Fruit fly (Drosophila melanogaster) whole organism, prepupa: ENCODE data around the gene CG46308.
A peak's percentile ranks its signal among the peaks of the same experiment; 100 is the strongest.

Experiments used
- CG10631 ChIP-seq: fragments of 200-800 bp; sonication (Bioruptor generic); optimal IDR thresholded peaks from 2 replicates; lab custom pipeline; 2016; ENCODE audit warnings: missing biosample characterization, missing genetic modification characterization
- CG10669 ChIP-seq: fragments of 200-800 bp; sonication (Bioruptor generic); optimal IDR thresholded peaks from 3 replicates; lab custom pipeline; 2018; ENCODE audit warnings: missing biosample characterization, mild to moderate bottlenecking, missing genetic modification characterization, moderate library complexity
- CG11762 ChIP-seq: fragments of 200-800 bp; sonication (Bioruptor generic); optimal IDR thresholded peaks from 3 replicates; lab custom pipeline; 2016; ENCODE audit warnings: missing biosample characterization, missing genetic modification characterization; ENCODE audit not compliant: insufficient read depth
- CG15336 ChIP-seq: fragments of 200-800 bp; sonication (Bioruptor generic); IDR thresholded peaks from 2 replicates; pipeline ENCODE4 v1.3.6; 2022; ENCODE audit warnings: missing biosample characterization, missing genetic modification characterization
- CG31627 ChIP-seq: fragments of 200-800 bp; sonication (Bioruptor generic); optimal IDR thresholded peaks from 3 replicates; lab custom pipeline; 2016; ENCODE audit warnings: missing biosample characterization, missing genetic modification characterization
- CG32006 ChIP-seq: fragments of 200-800 bp; sonication (Bioruptor generic); optimal IDR thresholded peaks from 3 replicates; lab custom pipeline; 2017; ENCODE audit warnings: missing biosample characterization, mild to moderate bottlenecking, missing genetic modification characterization
- CG3919 ChIP-seq: fragments of 200-800 bp; sonication (Bioruptor generic); optimal IDR thresholded peaks from 3 replicates; lab custom pipeline; 2016; ENCODE audit warnings: missing biosample characterization, missing genetic modification characterization
- CG4318 ChIP-seq: fragments of 200-800 bp; sonication (Bioruptor generic); optimal IDR thresholded peaks from 3 replicates; lab custom pipeline; 2017; ENCODE audit warnings: missing biosample characterization, mild to moderate bottlenecking, missing genetic modification characterization
- CG6163 ChIP-seq: fragments of 200-800 bp; sonication (Bioruptor generic); IDR thresholded peaks from 3 replicates; pipeline ENCODE4 v1.3.6; 2022; ENCODE audit warnings: missing biosample characterization, missing genetic modification characterization
- CG6792 ChIP-seq: fragments of 200-800 bp; sonication (Bioruptor generic); optimal IDR thresholded peaks from 3 replicates; lab custom pipeline; 2016; ENCODE audit warnings: missing biosample characterization, missing genetic modification characterization
- CG8119 ChIP-seq: fragments of 200-800 bp; sonication (Bioruptor generic); IDR thresholded peaks from 3 replicates; pipeline ENCODE4 v1.3.6; 2022; ENCODE audit warnings: missing biosample characterization, missing genetic modification characterization
- CG8319 ChIP-seq: fragments of 200-800 bp; sonication (Bioruptor generic); optimal IDR thresholded peaks from 3 replicates; lab custom pipeline; 2016; ENCODE audit warnings: missing biosample characterization, missing genetic modification characterization
- CG9139 ChIP-seq: fragments of 200-800 bp; sonication (Bioruptor generic); optimal IDR thresholded peaks from 3 replicates; lab custom pipeline; 2017; ENCODE audit warnings: missing biosample characterization, mild to moderate bottlenecking, missing genetic modification characterization
- Eip93F ChIP-seq: fragments of 200-800 bp; sonication (Bioruptor generic); optimal IDR thresholded peaks from 2 replicates; lab custom pipeline; 2016; ENCODE audit warnings: missing biosample characterization, mild to moderate bottlenecking, missing genetic modification characterization
- Ets21C ChIP-seq: fragments of 200-800 bp; sonication (Bioruptor generic); optimal IDR thresholded peaks from 3 replicates; lab custom pipeline; 2016; ENCODE audit warnings: missing biosample characterization, missing genetic modification characterization
- Hr38 ChIP-seq: sonication (Bioruptor generic); optimal IDR thresholded peaks from 2 replicates; lab custom pipeline; 2016; ENCODE audit warnings: missing biosample characterization, missing genetic modification characterization
- Hr39 ChIP-seq: fragments of 200-800 bp; sonication (Bioruptor generic); optimal IDR thresholded peaks from 2 replicates; lab custom pipeline; 2016; ENCODE audit warnings: missing biosample characterization, missing genetic modification characterization
- Hr4 ChIP-seq: fragments of 200-800 bp; sonication (Bioruptor generic); optimal IDR thresholded peaks from 3 replicates; lab custom pipeline; 2016; ENCODE audit warnings: missing biosample characterization, missing genetic modification characterization
- Lpt ChIP-seq: fragments of 200-800 bp; sonication (Bioruptor generic); optimal IDR thresholded peaks from 3 replicates; lab custom pipeline; 2016; ENCODE audit warnings: missing biosample characterization, missing genetic modification characterization
- OdsH ChIP-seq: fragments of 200-800 bp; sonication (Bioruptor generic); optimal IDR thresholded peaks from 3 replicates; lab custom pipeline; 2016; ENCODE audit warnings: missing biosample characterization, missing genetic modification characterization
- Sox102F ChIP-seq: fragments of 200-800 bp; sonication (Bioruptor generic); optimal IDR thresholded peaks from 2 replicates; lab custom pipeline; 2016; ENCODE audit warnings: missing biosample characterization, mild to moderate bottlenecking, missing genetic modification characterization
- Sox14 ChIP-seq: fragments of 200-800 bp; sonication (Bioruptor generic); optimal IDR thresholded peaks from 3 replicates; lab custom pipeline; 2016; ENCODE audit warnings: missing biosample characterization, missing genetic modification characterization
- Sox15 ChIP-seq: fragments of 200-800 bp; sonication (Bioruptor generic); optimal IDR thresholded peaks from 3 replicates; lab custom pipeline; 2016; ENCODE audit warnings: missing biosample characterization, missing genetic modification characterization
- dac ChIP-seq: fragments of 200-800 bp; sonication (Bioruptor generic); optimal IDR thresholded peaks from 2 replicates; lab custom pipeline; 2017; ENCODE audit warnings: missing biosample characterization, mild to moderate bottlenecking, missing genetic modification characterization
- dsx ChIP-seq: fragments of 200-800 bp; optimal IDR thresholded peaks from 3 replicates; lab custom pipeline; 2019; ENCODE audit warnings: missing biosample characterization, mild to moderate bottlenecking, missing genetic modification characterization, moderate library complexity; ENCODE audit not compliant: poor library complexity, severe bottlenecking
- eg ChIP-seq: fragments of 200-800 bp; sonication (Bioruptor generic); IDR thresholded peaks from 3 replicates; pipeline ENCODE4 v1.3.6; 2022; ENCODE audit warnings: missing biosample characterization, missing genetic modification characterization
- fd59A ChIP-seq: fragments of 200-800 bp; sonication (Bioruptor generic); optimal IDR thresholded peaks from 2 replicates; lab custom pipeline; 2017; ENCODE audit warnings: missing biosample characterization, mild to moderate bottlenecking, missing genetic modification characterization, missing genetic modification reagents
- fd85E ChIP-seq: fragments of 200-800 bp; sonication (Bioruptor generic); optimal IDR thresholded peaks from 3 replicates; lab custom pipeline; 2016; ENCODE audit warnings: missing biosample characterization, missing genetic modification characterization
- fkh ChIP-seq: fragments of 200-800 bp; sonication (Bioruptor generic); optimal IDR thresholded peaks from 3 replicates; lab custom pipeline; 2017; ENCODE audit warnings: missing biosample characterization, mild to moderate bottlenecking, missing genetic modification characterization, moderate library complexity
- lz ChIP-seq: fragments of 200-800 bp; sonication (Bioruptor generic); optimal IDR thresholded peaks from 3 replicates; lab custom pipeline; 2016; ENCODE audit warnings: missing biosample characterization, missing genetic modification characterization
- net ChIP-seq: fragments of 200-800 bp; sonication (Bioruptor generic); optimal IDR thresholded peaks from 3 replicates; lab custom pipeline; 2016; ENCODE audit warnings: missing biosample characterization, missing genetic modification characterization
- pdm3 ChIP-seq: fragments of 200-800 bp; sonication (Bioruptor generic); optimal IDR thresholded peaks from 3 replicates; lab custom pipeline; 2016; ENCODE audit warnings: missing biosample characterization, missing genetic modification characterization
- spab ChIP-seq: fragments of 200-800 bp; sonication (Bioruptor generic); optimal IDR thresholded peaks from 2 replicates; lab custom pipeline; 2017; ENCODE audit warnings: missing biosample characterization, mild to moderate bottlenecking, missing genetic modification characterization, missing genetic modification reagents
- svp ChIP-seq: fragments of 200-800 bp; sonication (Bioruptor generic); peaks from one replicate; lab custom pipeline; 2016; ENCODE audit warnings: missing biosample characterization, missing genetic modification characterization
- vri ChIP-seq: fragments of 200-800 bp; sonication (Bioruptor generic); optimal IDR thresholded peaks from 3 replicates; lab custom pipeline; 2016; ENCODE audit warnings: missing biosample characterization, mild to moderate bottlenecking, missing genetic modification characterization

Gene CG46308

DNA sequence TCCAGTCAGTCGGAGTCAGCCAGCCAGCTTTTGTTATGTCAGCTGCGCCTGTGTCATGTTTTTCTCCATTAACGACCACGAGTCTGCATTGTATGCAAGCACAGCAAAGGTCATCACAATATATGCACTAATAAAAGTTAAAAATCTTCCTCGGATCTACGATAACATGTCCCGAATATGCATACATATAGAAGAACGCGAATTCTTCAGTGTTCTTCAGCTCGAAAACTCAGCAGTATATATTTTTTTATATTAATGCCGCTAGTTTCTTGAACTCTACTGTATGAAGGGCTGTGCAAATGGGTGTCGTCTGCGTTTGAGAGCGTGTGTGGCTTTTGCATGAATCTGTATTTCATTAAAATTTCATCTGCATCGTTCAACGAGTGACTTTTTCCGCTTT lies 20.7 kb downstream of the CG46308 start (continued):
- peak; percentile 14 for TF ChIP-seq vri (GFP tag; lab: Kevin White, UChicago)
- peak; percentile 16 for TF ChIP-seq fd59A
- TF ChIP-seq dsx (GFP tag; lab: Kevin White, UChicago) = no peak
- peak; percentile 46 for TF ChIP-seq Hr4
- TF ChIP-seq CG9139 = no peak
- TF ChIP-seq lz = peak; percentile 53
- TF ChIP-seq CG31627 (GFP tag; lab: Kevin White, UChicago) = peak; percentile 54
- no peak for TF ChIP-seq CG3919 (GFP tag; lab: Kevin White, UChicago)
- no peak for TF ChIP-seq net
- TF ChIP-seq CG6792 (GFP tag; lab: Kevin White, UChicago) = peak; percentile 38
- peak; percentile 69 for TF ChIP-seq OdsH (GFP tag; lab: Kevin White, UChicago)
- TF ChIP-seq CG4318 (GFP tag; lab: Kevin White, UChicago) = no peak
- peak; percentile 61; the same call in 1 of the 3 replicates for TF ChIP-seq CG6163
- TF ChIP-seq Lpt (GFP tag; lab: Kevin White, UChicago) = no peak
- TF ChIP-seq Ets21C = peak; percentile 7
- TF ChIP-seq Eip93F (GFP tag; lab: Kevin White, UChicago) = no peak
- TF ChIP-seq, all 60 proteins: peak for 26

DNA sequence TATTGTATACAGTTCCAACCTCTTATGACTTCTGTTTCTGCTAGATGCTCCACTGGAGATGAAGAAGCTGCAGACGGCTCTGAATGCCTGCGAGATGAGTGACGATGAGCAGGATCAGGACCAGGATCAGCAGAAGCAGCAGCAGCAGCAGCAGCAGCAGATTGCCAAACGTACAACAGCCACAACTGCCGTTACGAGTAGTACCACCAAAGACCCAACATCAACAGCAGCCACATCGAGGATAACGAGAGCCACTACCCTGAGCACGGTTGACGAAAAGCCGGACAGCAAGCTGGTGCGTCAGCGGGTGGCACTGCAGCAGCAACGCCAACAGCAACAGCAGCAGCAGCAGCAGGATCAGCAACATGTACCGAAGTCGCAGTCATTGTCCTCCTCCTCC lies 36.3 kb downstream of the CG46308 start:
- TF ChIP-seq eg (GFP tag; lab: Robert Waterston, UW) (no peak), fd85E (GFP tag; lab: Kevin White, UChicago) (no peak), Sox15 (GFP tag; lab: Kevin White, UChicago) (no peak), Eip93F (GFP tag; lab: Kevin White, UChicago) (no peak), CG4318 (GFP tag; lab: Kevin White, UChicago) (no peak), OdsH (GFP tag; lab: Kevin White, UChicago) (no peak), CG8319 (GFP tag; lab: Kevin White, UChicago) (no peak), spab (GFP tag; lab: Kevin White, UChicago) (no peak), fkh (no peak), Hr39 (no peak), dac (GFP tag; lab: Kevin White, UChicago) (no peak), lz (no peak), CG31627 (GFP tag; lab: Kevin White, UChicago) (no peak), CG10631 (GFP tag; lab: Kevin White, UChicago) (no peak)

DNA sequence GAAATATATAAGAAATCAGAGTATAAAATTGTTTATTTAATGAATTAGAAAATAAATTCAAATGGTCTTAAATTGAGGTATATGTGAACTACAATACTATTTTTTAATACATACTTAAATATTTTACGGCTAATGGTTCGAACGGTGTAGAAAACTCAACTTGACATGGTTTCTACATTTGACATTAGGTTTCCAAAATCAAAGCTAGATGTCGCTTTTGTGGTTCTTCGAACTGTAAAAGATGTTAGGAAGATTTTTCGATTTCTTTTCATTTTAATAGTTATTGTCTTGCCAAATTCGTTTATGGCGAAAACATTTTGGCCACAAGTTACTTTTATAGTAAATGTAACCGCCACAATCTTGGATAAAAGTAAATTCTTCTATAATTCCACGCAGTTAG lies 38.8 kb downstream of the CG46308 start:
- TF ChIP-seq svp (GFP tag; lab: Kevin White, UChicago) (peak; percentile 52), CG32006 (GFP tag; lab: Kevin White, UChicago) (no peak), OdsH (GFP tag; lab: Kevin White, UChicago) (no peak)

DNA sequence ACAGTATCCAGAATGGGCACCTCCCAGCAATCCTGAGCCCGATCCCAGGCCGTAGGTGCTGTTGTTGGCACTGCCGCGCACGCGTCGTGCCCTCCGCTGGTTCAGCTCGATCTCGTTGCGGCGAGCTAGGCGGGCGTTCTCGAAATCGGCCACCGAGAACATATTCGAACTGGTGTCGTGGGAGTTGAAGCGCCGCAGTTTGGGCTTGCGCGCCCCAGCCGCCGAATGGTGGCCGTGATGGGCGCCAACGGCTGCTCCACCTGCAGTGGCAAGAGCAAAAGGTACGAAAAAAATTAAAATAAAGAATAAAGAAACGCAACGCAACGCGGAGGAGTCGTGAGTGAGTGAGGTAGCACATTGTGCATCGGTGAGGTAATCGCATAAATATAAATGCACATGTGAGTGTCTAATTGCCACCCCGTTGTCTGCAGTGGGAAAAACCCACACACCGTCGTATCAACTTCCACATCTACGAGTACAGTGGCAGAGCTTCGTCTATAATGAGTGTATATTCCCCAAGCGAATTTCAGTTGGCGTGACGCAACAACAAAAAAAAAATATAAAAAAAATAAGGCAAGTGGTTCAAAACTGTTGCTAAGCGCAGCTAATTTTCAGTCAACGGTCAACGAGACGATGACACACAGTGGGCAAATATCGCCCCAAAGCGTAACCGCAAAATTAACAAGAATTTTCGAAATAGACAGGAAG lies 48.1 kb downstream of the CG46308 start:
- no peak for TF ChIP-seq OdsH (GFP tag; lab: Kevin White, UChicago)
- TF ChIP-seq CG8119 (GFP tag; lab: Robert Waterston, UW) = 0 out of 3 replicates have a peak, but pooled peaks have one; percentile 13
- no peak for TF ChIP-seq CG11762
- no peak for TF ChIP-seq pdm3 (GFP tag; lab: Kevin White, UChicago)
- no peak for TF ChIP-seq CG15336 (GFP tag; lab: Robert Waterston, UW)
- no peak for TF ChIP-seq Sox14 (GFP tag; lab: Kevin White, UChicago)
- peak; percentile 60 for TF ChIP-seq vri (GFP tag; lab: Kevin White, UChicago)
- TF ChIP-seq Sox102F = no peak
- TF ChIP-seq Hr38 (GFP tag; lab: Kevin White, UChicago) = no peak
- no peak for TF ChIP-seq CG10669 (GFP tag; lab: Kevin White, UChicago)
